Worm (Caenorhabditis elegans) whole organism, L4 larva: ENCODE results near the gene egas-2.

Experiments
- F44E2.7 ChIP-seq: fragments of 200-800 bp; sonication (Bioruptor generic); IDR thresholded peaks from 2 replicates; pipeline ENCODE4 v2.1.2; 2022; ENCODE audit warnings: missing genetic modification characterization, missing compliant biosample characterization
- R02D3.7 ChIP-seq: fragments of 150-350 bp; sonication (generic microtip); optimal IDR thresholded peaks from 3 replicates; lab custom pipeline; 2014; ENCODE audit warnings: missing biosample characterization, missing genetic modification characterization
- cey-2 ChIP-seq: sonication (generic microtip); optimal IDR thresholded peaks from 3 replicates; lab custom pipeline; 2017; ENCODE audit warnings: missing genetic modification characterization, mild to moderate bottlenecking, missing compliant biosample characterization, antibody characterized with exemption, borderline replicate concordance; ENCODE audit not compliant: insufficient read depth
- dmd-8 ChIP-seq: fragments of 200-800 bp; sonication (Bioruptor generic); IDR thresholded peaks from 2 replicates; pipeline ENCODE4 v1.3.6; 2022; ENCODE audit warnings: missing genetic modification characterization, missing compliant biosample characterization
- fkh-10 ChIP-seq: fragments of 150-350 bp; optimal IDR thresholded peaks from 2 replicates; lab custom pipeline; 2014; ENCODE audit warnings: missing biosample characterization, missing genetic modification reagents, missing genetic modification characterization
- hmg-1.1 ChIP-seq: fragments of 200-800 bp; sonication (Bioruptor generic); IDR thresholded peaks from 2 replicates; pipeline ENCODE4 v1.3.6; 2022; ENCODE audit warnings: missing genetic modification reagents, missing genetic modification characterization, missing compliant biosample characterization
- nhr-76 ChIP-seq: fragments of 150-350 bp; optimal IDR thresholded peaks from 2 replicates; lab custom pipeline; 2014; ENCODE audit warnings: missing biosample characterization, missing genetic modification characterization
- snpc-4 ChIP-seq: fragments of 150-350 bp; optimal IDR thresholded peaks from 2 replicates; lab custom pipeline; 2014; ENCODE audit warnings: missing biosample characterization, missing genetic modification characterization
- spr-1 ChIP-seq: sonication (generic microtip); optimal IDR thresholded peaks from 2 replicates; lab custom pipeline; 2016; ENCODE audit warnings: mild to moderate bottlenecking, missing genetic modification characterization, missing compliant biosample characterization
- tag-97 ChIP-seq: fragments of 200-800 bp; sonication (Bioruptor generic); IDR thresholded peaks from 2 replicates; pipeline ENCODE4 v1.3.6; 2022; ENCODE audit warnings: missing genetic modification characterization, missing compliant biosample characterization
- unc-62 ChIP-seq, 3 experiments: fragments of 150-350 bp in 1 of 3; sonication (generic microtip); optimal IDR thresholded peaks in 2 of 3; peaks in 1 of 3; 1 replicate in 1 of 3; 2 replicates in 2 of 3; lab custom pipeline; 2014 to 2017; ENCODE audit warnings: missing biosample characterization in 3 of 3, missing genetic modification characterization in 3 of 3, missing genetic modification reagents in 3 of 3, missing genotype in 1 of 3

DNA sequence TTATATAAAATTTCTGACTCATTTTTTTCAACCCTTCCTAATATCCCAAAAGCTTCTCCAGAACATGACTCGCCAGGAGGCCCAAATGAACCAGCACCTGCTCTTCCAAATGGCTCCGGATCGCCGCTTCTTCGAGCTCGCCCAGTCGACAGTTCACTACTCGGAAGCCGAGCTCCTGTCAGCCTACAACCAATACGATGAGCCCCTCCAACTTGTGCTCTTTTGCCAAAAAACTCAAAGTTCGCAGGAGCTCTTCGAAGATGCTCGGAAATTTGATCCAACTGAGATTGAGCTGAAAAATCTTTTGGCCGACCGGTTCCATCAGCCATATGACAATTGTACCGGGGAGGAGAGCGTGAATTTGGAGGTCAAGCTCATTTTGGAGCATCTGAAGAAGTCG is 45.3 kb downstream of the egas-2 start:
- TF ChIP-seq spr-1 (tag; lab: Kevin White, UChicago), result no peak
- no peak for TF ChIP-seq snpc-4 (tag; lab: Kevin White, UChicago)
- no peak for TF ChIP-seq F44E2.7 (GFP tag; lab: Robert Waterston, UW)
- no peak for TF ChIP-seq hmg-1.1 (GFP tag; lab: Robert Waterston, UW)
- no peak for TF ChIP-seq unc-62 (GFP tag; optimal IDR thresholded peaks at IDR 0.05 in 1 of 2; lab: Kevin White, UChicago)
- no peak for TF ChIP-seq unc-62 (tag; optimal IDR thresholded peaks at IDR 0.05; lab: Kevin White, UChicago)
- no peak for TF ChIP-seq dmd-8
- TF ChIP-seq cey-2 (tag; lab: Kevin White, UChicago), result no peak
- no peak for TF ChIP-seq tag-97 (GFP tag; lab: Robert Waterston, UW)
- no peak for TF ChIP-seq R02D3.7 (tag; lab: Kevin White, UChicago)
- no peak for TF ChIP-seq nhr-76
- TF ChIP-seq fkh-10 (GFP tag; lab: Kevin White, UChicago), result no peak
